Fruit fly (Drosophila melanogaster) whole organism, embryonic: ENCODE measurements around the gene eIF1.

Experiments used
- C15 ChIP-seq: fragments of 200-800 bp; sonication (Bioruptor generic); IDR thresholded peaks from 3 replicates; pipeline ENCODE4 v1.3.6; 2022; ENCODE audit warnings: missing biosample characterization, missing genetic modification characterization
- CG10209 ChIP-seq: fragments of 200-800 bp; sonication (Bioruptor generic); optimal IDR thresholded peaks from 3 replicates; lab custom pipeline; 2017; ENCODE audit warnings: missing biosample characterization, mild to moderate bottlenecking, missing genetic modification characterization, missing genetic modification reagents
- CG10979 ChIP-seq: fragments of 200-800 bp; sonication (Bioruptor generic); optimal IDR thresholded peaks from 2 replicates; lab custom pipeline; 2018; ENCODE audit warnings: missing biosample characterization, mild to moderate bottlenecking, missing genetic modification characterization, moderate library complexity
- CG11085 ChIP-seq: fragments of 200-800 bp; sonication (Bioruptor generic); IDR thresholded peaks from 2 replicates; pipeline ENCODE4 v1.3.6; 2022; ENCODE audit warnings: missing biosample characterization, missing genetic modification characterization
- CG13287 ChIP-seq: fragments of 200-800 bp; sonication (Bioruptor generic); IDR thresholded peaks from 2 replicates; pipeline ENCODE4 v1.3.6; 2022; ENCODE audit warnings: missing biosample characterization, missing genetic modification characterization; ENCODE audit not compliant: partially characterized antibody
- CG15601 ChIP-seq: fragments of 200-800 bp; sonication (Bioruptor generic); optimal IDR thresholded peaks from 3 replicates; lab custom pipeline; 2019; ENCODE audit warnings: missing biosample characterization, mild to moderate bottlenecking, missing genetic modification characterization, moderate library complexity
- CG17829 ChIP-seq: fragments of 200-800 bp; optimal IDR thresholded peaks from 2 replicates; lab custom pipeline; 2019; ENCODE audit warnings: missing biosample characterization, mild to moderate bottlenecking, missing genetic modification characterization, moderate library complexity
- CG18599 ChIP-seq: fragments of 200-800 bp; sonication (Bioruptor generic); optimal IDR thresholded peaks from 3 replicates; lab custom pipeline; 2017; ENCODE audit warnings: missing biosample characterization, missing genetic modification characterization, mild to moderate bottlenecking, moderate library complexity, missing genetic modification reagents
- CG18619 ChIP-seq: fragments of 200-800 bp; sonication (Bioruptor generic); optimal IDR thresholded peaks from 3 replicates; lab custom pipeline; 2017; ENCODE audit warnings: missing biosample characterization, mild to moderate bottlenecking, missing genetic modification characterization
- CG34376 ChIP-seq: fragments of 200-800 bp; sonication (Bioruptor generic); optimal IDR thresholded peaks from 2 replicates; lab custom pipeline; 2018; ENCODE audit warnings: missing biosample characterization, mild to moderate bottlenecking, missing genetic modification characterization
- CG34422 ChIP-seq: fragments of 200-800 bp; sonication (Bioruptor generic); IDR thresholded peaks from 3 replicates; pipeline ENCODE4 v1.3.6; 2022; ENCODE audit warnings: missing biosample characterization, missing genetic modification characterization
- CG3847 ChIP-seq: fragments of 200-800 bp; sonication (Bioruptor generic); IDR thresholded peaks from 2 replicates; pipeline ENCODE4 v1.3.6; 2022; ENCODE audit warnings: missing biosample characterization, missing genetic modification characterization
- CG6813 ChIP-seq: fragments of 200-800 bp; sonication (Bioruptor generic); optimal IDR thresholded peaks from 2 replicates; lab custom pipeline; 2017; ENCODE audit warnings: missing biosample characterization, missing genetic modification characterization, mild to moderate bottlenecking, moderate library complexity, missing genetic modification reagents
- CG8359 ChIP-seq: fragments of 200-800 bp; sonication (Bioruptor generic); optimal IDR thresholded peaks from 2 replicates; lab custom pipeline; 2017; ENCODE audit warnings: missing biosample characterization, mild to moderate bottlenecking, missing genetic modification characterization, borderline replicate concordance
- Camta ChIP-seq: fragments of 200-800 bp; sonication (Bioruptor generic); optimal IDR thresholded peaks from 2 replicates; lab custom pipeline; 2016; ENCODE audit warnings: missing biosample characterization, missing genetic modification characterization
- D ChIP-seq, 2 experiments: fragments of 200-800 bp in 1 of 2; fragments of >200 bp in 1 of 2; sonication (Bioruptor generic) in 1 of 2; optimal IDR thresholded peaks; 2 replicates in 1 of 2; 3 replicates in 1 of 2; lab custom pipeline; 2017; ENCODE audit warnings: mild to moderate bottlenecking in 1 of 2, missing biosample characterization in 1 of 2, missing genetic modification characterization in 1 of 2, missing genetic modification reagents in 1 of 2
- Deaf1 ChIP-seq: fragments of 200-800 bp; optimal IDR thresholded peaks from 3 replicates; lab custom pipeline; 2019; ENCODE audit warnings: missing biosample characterization, mild to moderate bottlenecking, missing genetic modification characterization, moderate library complexity
- Dip3 ChIP-seq: fragments of 200-800 bp; sonication (Bioruptor generic); optimal IDR thresholded peaks from 3 replicates; lab custom pipeline; 2016; ENCODE audit warnings: missing biosample characterization, missing genetic modification characterization
- Ets65A ChIP-seq: fragments of 200-800 bp; sonication (Bioruptor generic); peaks from one replicate; lab custom pipeline; 2016; ENCODE audit warnings: missing biosample characterization, missing genetic modification characterization
- Ets97D ChIP-seq: fragments of 200-800 bp; sonication (Bioruptor generic); optimal IDR thresholded peaks from 3 replicates; lab custom pipeline; 2016; ENCODE audit warnings: missing biosample characterization, missing genetic modification characterization
- H15 ChIP-seq: fragments of 200-800 bp; sonication (Bioruptor generic); IDR thresholded peaks from 3 replicates; pipeline ENCODE4 v1.3.6; 2022; ENCODE audit warnings: missing biosample characterization, missing genetic modification characterization
- HLHmδ ChIP-seq: fragments of 200-800 bp; sonication (Bioruptor generic); optimal IDR thresholded peaks from 2 replicates; lab custom pipeline; 2018; ENCODE audit warnings: missing biosample characterization, mild to moderate bottlenecking, missing genetic modification characterization, moderate library complexity
- Hsf ChIP-seq: fragments of 200-800 bp; sonication (Bioruptor generic); optimal IDR thresholded peaks from 3 replicates; lab custom pipeline; 2016; ENCODE audit warnings: missing biosample characterization, missing genetic modification characterization
- MTF-1 ChIP-seq: fragments of 200-800 bp; sonication (Bioruptor generic); optimal IDR thresholded peaks from 2 replicates; lab custom pipeline; 2018; ENCODE audit warnings: missing biosample characterization, mild to moderate bottlenecking, missing genetic modification characterization, borderline replicate concordance
- Max ChIP-seq: fragments of 200-800 bp; sonication (Bioruptor generic); optimal IDR thresholded peaks from 2 replicates; lab custom pipeline; 2016; ENCODE audit warnings: missing biosample characterization, mild to moderate bottlenecking, missing genetic modification characterization
- Med ChIP-seq: fragments of 200-800 bp; sonication (Bioruptor generic); peaks from one replicate; lab custom pipeline; 2016; ENCODE audit warnings: missing biosample characterization, missing genetic modification characterization, mild to moderate bottlenecking, inconsistent platforms, moderate library complexity
- NC2β ChIP-seq: fragments of 200-800 bp; sonication (Bioruptor generic); optimal IDR thresholded peaks from 2 replicates; lab custom pipeline; 2016; ENCODE audit warnings: missing biosample characterization, missing genetic modification characterization
- NfI ChIP-seq: fragments of 200-800 bp; sonication (Bioruptor generic); optimal IDR thresholded peaks from 3 replicates; lab custom pipeline; 2018; ENCODE audit warnings: missing biosample characterization, mild to moderate bottlenecking, missing genetic modification characterization, moderate library complexity
- Ptx1 ChIP-seq: fragments of 200-800 bp; sonication (Bioruptor generic); IDR thresholded peaks from 2 replicates; pipeline ENCODE4 v1.3.6; 2022; ENCODE audit warnings: missing biosample characterization, missing genetic modification characterization
- Trl ChIP-seq, 3 experiments: fragments of >200 bp in 2 of 3; fragments of 200-800 bp in 1 of 3; sonication (Bioruptor generic) in 1 of 3; optimal IDR thresholded peaks; 2 replicates in 1 of 3; 3 replicates in 2 of 3; lab custom pipeline; 2016 to 2017; ENCODE audit warnings: missing biosample characterization in 1 of 3, missing genetic modification characterization in 1 of 3
- al ChIP-seq: fragments of 200-800 bp; sonication (Bioruptor generic); IDR thresholded peaks from 2 replicates; pipeline ENCODE4 v1.3.6; 2022; ENCODE audit warnings: missing biosample characterization, missing genetic modification characterization
- caup ChIP-seq: fragments of 200-800 bp; sonication (Bioruptor generic); optimal IDR thresholded peaks from 3 replicates; lab custom pipeline; 2017; ENCODE audit warnings: missing biosample characterization, mild to moderate bottlenecking, missing genetic modification characterization, moderate library complexity; ENCODE audit not compliant: severe bottlenecking
- h ChIP-seq: fragments of >200 bp; optimal IDR thresholded peaks from 2 replicates; lab custom pipeline; 2017
- kah ChIP-seq: fragments of 200-800 bp; sonication (Bioruptor generic); optimal IDR thresholded peaks from 2 replicates; lab custom pipeline; 2018; ENCODE audit warnings: missing biosample characterization, mild to moderate bottlenecking, missing genetic modification characterization
- maf-S ChIP-seq: fragments of 200-800 bp; sonication (Bioruptor generic); optimal IDR thresholded peaks from 2 replicates; lab custom pipeline; 2016; ENCODE audit warnings: missing biosample characterization, missing genetic modification characterization
- mirr ChIP-seq: fragments of 200-800 bp; sonication (Bioruptor generic); optimal IDR thresholded peaks from 3 replicates; lab custom pipeline; 2018; ENCODE audit warnings: missing biosample characterization, mild to moderate bottlenecking, missing genetic modification characterization
- pnt ChIP-seq: fragments of 200-800 bp; sonication (Bioruptor generic); optimal IDR thresholded peaks from 3 replicates; lab custom pipeline; 2016; ENCODE audit warnings: missing biosample characterization, missing genetic modification characterization
- run ChIP-seq: fragments of 200-800 bp; sonication (Bioruptor generic); optimal IDR thresholded peaks from 3 replicates; lab custom pipeline; 2018; ENCODE audit warnings: missing biosample characterization, mild to moderate bottlenecking, missing genetic modification characterization
- scrt ChIP-seq: fragments of 200-800 bp; sonication (Bioruptor generic); optimal IDR thresholded peaks from 2 replicates; lab custom pipeline; 2018; ENCODE audit warnings: missing biosample characterization, mild to moderate bottlenecking, missing genetic modification characterization, moderate library complexity
- sim ChIP-seq: fragments of 200-800 bp; sonication (Bioruptor generic); IDR thresholded peaks from 2 replicates; pipeline ENCODE4 v1.3.6; 2022; ENCODE audit warnings: missing biosample characterization, missing genetic modification characterization
- so ChIP-seq: fragments of 200-800 bp; sonication (Bioruptor generic); IDR thresholded peaks from 3 replicates; pipeline ENCODE4 v1.3.6; 2022; ENCODE audit warnings: missing biosample characterization, missing genetic modification characterization
- trem ChIP-seq: fragments of 200-800 bp; optimal IDR thresholded peaks from 3 replicates; lab custom pipeline; 2019; ENCODE audit warnings: missing biosample characterization, mild to moderate bottlenecking, missing genetic modification characterization, moderate library complexity
- wek ChIP-seq: fragments of 200-800 bp; sonication (Bioruptor generic); optimal IDR thresholded peaks from 3 replicates; lab custom pipeline; 2018; ENCODE audit warnings: missing biosample characterization, mild to moderate bottlenecking, missing genetic modification characterization, moderate library complexity

eIF1 gene

DNA sequence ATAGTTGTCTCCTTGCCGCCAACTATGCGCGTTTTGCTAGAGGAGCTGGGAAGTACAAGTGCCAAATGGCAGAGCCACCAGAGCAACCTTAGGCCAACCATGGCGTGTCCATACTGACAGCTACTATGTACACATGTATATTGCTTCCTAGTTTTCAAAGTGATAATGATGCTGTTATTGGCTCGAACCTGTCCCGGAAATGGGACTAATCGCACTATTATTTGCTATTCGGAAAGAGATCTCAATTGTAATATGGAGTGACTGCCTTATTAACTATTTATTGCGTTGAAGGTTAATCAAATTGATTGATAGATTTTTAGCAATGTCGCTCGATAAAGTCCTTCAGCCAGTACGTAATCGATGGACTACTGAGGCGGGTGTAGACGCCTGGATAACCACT lies 18.8 kb upstream of the eIF1 start, which contains the start of gene CG33159:
Gene CG33159, minus strand, starts transcription at position 101 of the 400 bp plus-strand sequence.
- no peak for TF ChIP-seq NfI (GFP tag; lab: Kevin White, UChicago)
- TF ChIP-seq al (GFP tag; lab: Robert Waterston, UW): no peak
- TF ChIP-seq run (tag; lab: Kevin White, UChicago): no peak
- TF ChIP-seq Deaf1 (tag; lab: Kevin White, UChicago): no peak
- TF ChIP-seq NC2β (GFP tag; lab: Kevin White, UChicago): no peak
- no peak for TF ChIP-seq maf-S (GFP tag; lab: Kevin White, UChicago)

DNA sequence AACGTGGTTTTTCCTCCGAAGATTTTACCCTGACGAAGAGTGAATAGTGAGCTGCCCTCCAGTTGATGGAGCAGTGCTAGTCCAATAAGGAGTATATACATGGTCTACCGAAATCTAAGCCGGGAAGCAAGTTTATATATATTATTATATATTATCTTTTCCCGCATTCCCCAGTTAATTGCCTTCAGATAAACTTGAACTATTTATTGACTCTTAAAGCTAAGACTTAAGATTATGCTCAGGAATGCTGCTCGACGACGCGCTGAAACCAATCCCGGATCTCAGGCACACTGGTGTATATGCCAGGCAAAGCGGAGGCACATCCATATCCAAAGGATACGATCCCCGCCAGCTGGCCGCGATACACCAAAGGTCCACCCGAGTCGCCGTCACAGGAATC lies 17.8 kb upstream of the eIF1 start, which contains the start of gene CG32277:
Gene CG32277, minus strand, starts transcription at position 101 of the 400 bp plus-strand sequence.
- no peak for TF ChIP-seq CG10979 (tag; lab: Kevin White, UChicago)

DNA sequence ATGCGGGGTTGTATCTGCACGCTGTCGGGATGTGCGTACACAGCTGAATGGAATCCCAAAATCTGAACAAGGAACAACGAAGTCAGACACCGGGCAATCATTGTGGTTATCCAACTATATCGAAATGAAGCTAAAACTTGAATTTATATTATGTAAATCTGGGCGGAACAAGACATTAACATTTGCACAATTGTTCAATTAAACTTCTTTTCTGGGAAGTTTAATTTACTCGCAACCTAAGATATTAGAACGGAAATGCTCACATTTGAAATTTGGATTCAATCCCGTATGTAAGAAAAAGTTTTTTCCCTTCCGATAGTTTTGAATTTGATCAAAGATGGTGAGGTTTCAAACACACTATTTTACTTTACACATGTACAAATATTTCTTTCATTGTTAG lies 16.9 kb upstream of the eIF1 start, which contains the start of gene CG33160:
Gene CG33160, minus strand, starts transcription at position 101 of the 400 bp plus-strand sequence.
- TF ChIP-seq CG17829 (tag; lab: Kevin White, UChicago) (no peak), Ptx1 (GFP tag; lab: Robert Waterston, UW) (no peak), CG8359 (no peak), Ets65A (no peak), C15 (GFP tag; lab: Robert Waterston, UW) (no peak), HLHmδ (GFP tag; lab: Kevin White, UChicago) (no peak), CG10209 (GFP tag; lab: Kevin White, UChicago) (no peak), CG11085 (GFP tag; lab: Robert Waterston, UW) (no peak), CG15601 (tag; lab: Kevin White, UChicago) (no peak)

DNA sequence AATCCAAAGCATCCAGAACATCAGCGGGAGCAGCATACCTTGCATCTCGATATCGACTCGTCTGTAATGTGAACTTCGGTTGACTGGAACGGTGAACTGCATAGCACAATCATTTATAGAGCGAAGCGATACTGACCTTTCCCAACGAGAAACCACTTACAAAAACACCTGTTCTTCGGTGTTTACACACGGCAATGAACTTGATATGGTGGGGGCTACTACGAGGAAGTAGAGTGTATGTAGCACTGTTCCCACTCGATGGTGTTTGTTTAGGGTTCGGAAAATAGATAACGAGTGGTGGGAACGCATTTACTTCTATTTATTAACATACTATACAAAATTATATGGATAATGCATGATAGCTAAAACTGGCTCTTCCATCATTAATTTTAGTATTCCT lies 14.2 kb upstream of the eIF1 start, which contains the start of the genes CG32269 and CG32270:
Gene CG32269, minus strand, starts transcription at position 91 of the 400 bp plus-strand sequence.
Gene CG32270, minus strand, starts transcription at position 91 of the 400 bp plus-strand sequence.
- TF ChIP-seq caup (GFP tag; lab: Kevin White, UChicago): peak; percentile 11
- TF ChIP-seq CG6813 (GFP tag; lab: Kevin White, UChicago): peak; percentile 18
- no peak for TF ChIP-seq D (optimal IDR thresholded peaks at IDR 0.05; lab: Kevin White, UChicago)
- TF ChIP-seq D (GFP tag; optimal IDR thresholded peaks at IDR 0.05; lab: Kevin White, UChicago): no peak
- no peak for TF ChIP-seq Trl (optimal IDR thresholded peaks at IDR 0.05; lab: Kevin White, UChicago)
- peak; percentile 0 for TF ChIP-seq Trl (GFP tag; optimal IDR thresholded peaks at IDR 0.05; lab: Kevin White, UChicago)
- no peak for TF ChIP-seq Camta (GFP tag; lab: Kevin White, UChicago)
- TF ChIP-seq kah: peak; percentile 71
- peak; percentile 66 for TF ChIP-seq mirr
- peak; percentile 0 for TF ChIP-seq MTF-1 (GFP tag; lab: Kevin White, UChicago)
- TF ChIP-seq Med: no peak
- no peak for TF ChIP-seq so (GFP tag; lab: Robert Waterston, UW)
- TF ChIP-seq h (lab: Kevin White, UChicago): no peak
- peak; percentile 30 for TF ChIP-seq HLHmδ (GFP tag; lab: Kevin White, UChicago)
- peak; percentile 3 for TF ChIP-seq CG18619 (GFP tag; lab: Kevin White, UChicago)

DNA sequence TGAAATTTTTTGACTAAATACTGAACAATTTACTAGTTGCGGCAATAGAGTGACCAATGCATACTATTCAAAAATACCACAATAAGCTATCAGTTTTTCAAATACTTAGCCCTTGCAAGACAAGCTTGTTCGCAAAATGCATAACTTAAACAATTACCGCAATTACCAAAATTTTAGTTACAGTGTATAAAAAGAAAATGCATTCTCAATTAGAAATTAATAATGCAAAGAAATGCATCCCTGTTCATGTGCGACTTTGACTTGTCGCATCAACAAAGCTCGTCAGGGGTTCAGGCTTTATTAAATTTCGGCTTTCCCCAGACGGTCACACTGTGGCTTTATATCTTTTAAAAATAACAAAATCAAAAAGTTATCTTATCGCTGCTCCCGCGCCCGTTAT lies 4.3 kb upstream of the eIF1 start, which contains the start of the genes hob and nSMase:
Gene hob, minus strand, starts transcription at position 62 of the 400 bp plus-strand sequence.
Gene nSMase, plus strand, starts transcription at position 298 of the 400 bp plus-strand sequence.
- TF ChIP-seq CG34376: peak; percentile 37
- TF ChIP-seq NC2β (GFP tag; lab: Kevin White, UChicago): peak; percentile 11
- peak; percentile 28 for TF ChIP-seq Hsf
- TF ChIP-seq pnt: no peak
- TF ChIP-seq Max: peak; percentile 33
- TF ChIP-seq scrt: no peak
- peak; percentile 70 for TF ChIP-seq trem
- no peak for TF ChIP-seq wek (GFP tag; lab: Kevin White, UChicago)
- TF ChIP-seq sim (GFP tag; lab: Robert Waterston, UW): no peak
- no peak for TF ChIP-seq H15
- TF ChIP-seq CG3847: peak; percentile 31; the same call in 1 of the 2 replicates
- TF ChIP-seq CG34422 (GFP tag; lab: Robert Waterston, UW): peak; percentile 7; the same call in 1 of the 3 replicates
- peak; percentile 59 for TF ChIP-seq Ets97D (GFP tag; lab: Kevin White, UChicago)
- peak; percentile 29; the same call in 1 of the 2 replicates for TF ChIP-seq CG13287 (GFP tag; lab: Robert Waterston, UW)
- TF ChIP-seq CG18599 (GFP tag; lab: Kevin White, UChicago): no peak
- peak; percentile 12 for TF ChIP-seq Dip3
